Fruit fly (Drosophila melanogaster): ENCODE results near the gene Pxt.

DNA sequence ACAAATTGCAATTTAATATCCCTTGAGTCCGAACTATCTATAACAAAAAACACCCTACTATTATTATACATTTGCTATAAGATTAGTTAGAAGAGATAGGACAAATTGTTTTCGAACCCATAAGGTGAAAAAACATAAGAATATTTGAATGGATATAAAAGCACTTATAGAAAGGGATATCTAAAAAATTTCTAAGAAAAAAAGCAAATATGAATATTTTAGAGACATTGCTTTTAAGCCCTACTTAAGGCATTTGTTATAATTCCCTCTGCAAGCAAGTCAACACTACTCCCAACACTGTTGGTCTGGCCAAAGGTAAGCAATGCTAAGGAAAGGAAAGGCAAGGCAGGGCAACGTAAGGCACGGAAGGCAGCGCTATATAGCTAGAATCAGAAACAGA, 8.8 kb upstream of the Pxt start:
- TF ChIP-seq EcR (GFP tag; optimal IDR thresholded peaks at IDR 0.05), result no peak
- no peak for TF ChIP-seq CG8478 (optimal IDR thresholded peaks at IDR 0.05)
- TF ChIP-seq psq (optimal IDR thresholded peaks at IDR 0.05), result no peak
